Fruit fly (Drosophila melanogaster): ENCODE measurements around the gene CG32641.

The CG32641 gene

DNA sequence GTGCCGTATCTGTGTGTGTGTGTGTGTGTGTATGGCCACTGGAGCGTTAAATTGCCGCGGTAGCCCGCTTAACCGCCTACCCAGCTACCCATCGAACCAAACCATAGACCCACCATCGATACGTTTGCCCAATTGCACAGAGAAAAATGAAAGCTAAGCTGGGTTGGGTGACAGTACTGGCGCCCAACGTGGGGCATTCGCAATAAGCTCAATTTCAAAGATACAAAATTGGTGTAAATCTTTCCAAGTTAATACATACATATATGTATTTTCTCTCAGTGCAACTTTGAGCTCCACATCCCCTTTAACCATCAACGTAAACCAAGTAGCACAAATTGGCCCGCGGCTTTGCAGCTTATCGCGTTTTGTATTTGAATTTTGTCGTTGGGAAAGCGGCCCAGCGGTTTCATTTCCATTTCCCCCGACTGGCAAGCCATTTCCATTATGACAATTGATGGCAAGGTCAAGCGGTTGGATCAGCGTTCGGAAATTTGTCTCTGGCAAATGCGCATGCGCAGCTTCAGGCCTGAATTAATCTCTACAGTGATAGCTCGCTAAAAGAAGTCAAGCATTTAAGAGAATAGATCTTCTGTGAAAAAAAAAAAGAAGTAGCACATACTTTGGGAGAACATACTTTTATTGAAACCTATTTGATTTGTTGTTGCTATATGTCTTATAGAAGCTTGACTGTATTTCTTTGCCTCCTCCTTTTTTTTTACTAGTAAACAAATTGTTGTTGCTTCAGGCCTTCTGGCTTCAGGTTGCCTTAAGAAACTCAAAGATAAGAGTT lies 48.3 kb downstream of the CG32641 start (continued):
- TF ChIP-seq ato (GFP tag; IDR thresholded peaks at IDR 0.05; ENCODE audit: partially characterized antibody) (no peak), CG14014 (GFP tag; IDR thresholded peaks at IDR 0.05) (peak; percentile 74), CG12744 (GFP tag; optimal IDR thresholded peaks at IDR 0.05) (no peak), ERR (GFP tag; optimal IDR thresholded peaks at IDR 0.05) (peak; percentile 2), klu (GFP tag; IDR thresholded peaks at IDR 0.05) (peak; percentile 42; the same call in 1 of the 2 replicates), HmgZ (tag; optimal IDR thresholded peaks at IDR 0.05) (peak; percentile 44), knrl (GFP tag; IDR thresholded peaks at IDR 0.05; ENCODE audit: partially characterized antibody) (no peak), tx (GFP tag; optimal IDR thresholded peaks at IDR 0.05) (peak; percentile 43), Rx (GFP tag; IDR thresholded peaks at IDR 0.05) (peak; percentile 73), Gug (GFP tag; IDR thresholded peaks at IDR 0.05) (peak; percentile 87), BEAF-32 (GFP tag; optimal IDR thresholded peaks at IDR 0.05) (no peak), Dip3 (GFP tag; optimal IDR thresholded peaks at IDR 0.05) (peak; percentile 14), Ptx1 (GFP tag; IDR thresholded peaks at IDR 0.05) (peak; percentile 86), pfk (GFP tag; optimal IDR thresholded peaks at IDR 0.05) (no peak), CG2712 (tag; optimal IDR thresholded peaks at IDR 0.05) (peak; percentile 75), CG11398 (GFP tag; optimal IDR thresholded peaks at IDR 0.05) (peak; percentile 6), Bteb2 (GFP tag; optimal IDR thresholded peaks at IDR 0.05) (no peak), CG9876 (GFP tag; optimal IDR thresholded peaks at IDR 0.05) (no peak), MESR4 (GFP tag; optimal IDR thresholded peaks at IDR 0.05) (no peak), CG14710 (tag; optimal IDR thresholded peaks at IDR 0.05) (peak; percentile 47), CG15696 (tag; optimal IDR thresholded peaks at IDR 0.05) (no peak), Ets65A (GFP tag) (peak; percentile 97), CG16813 (GFP tag; IDR thresholded peaks at IDR 0.05; ENCODE audit: partially characterized antibody) (no peak), hth (optimal IDR thresholded peaks at IDR 0.05) (no peak), Dll (GFP tag; IDR thresholded peaks at IDR 0.05; ENCODE audit: partially characterized antibody) (no peak), CG32532 (GFP tag; IDR thresholded peaks at IDR 0.05) (peak; percentile 73), CG13424 (tag; optimal IDR thresholded peaks at IDR 0.05) (peak; percentile 67), shn (GFP tag; optimal IDR thresholded peaks at IDR 0.05) (peak; percentile 50), wek (GFP tag; optimal IDR thresholded peaks at IDR 0.05) (peak; percentile 42), CG11696 (GFP tag; IDR thresholded peaks at IDR 0.05) (peak; percentile 59), Hr78 (GFP tag; optimal IDR thresholded peaks at IDR 0.05) (peak in 1 of 2 experiments; percentile 54), CG15479 (GFP tag; optimal IDR thresholded peaks at IDR 0.05) (no peak), gce (GFP tag; IDR thresholded peaks at IDR 0.05) (peak; percentile 88; the same call in 2 of the 3 replicates), CG12391 (tag; optimal IDR thresholded peaks at IDR 0.05) (peak; percentile 67), exex (tag; optimal IDR thresholded peaks at IDR 0.05) (no peak), btn (GFP tag; optimal IDR thresholded peaks at IDR 0.05) (peak; percentile 5), sim (GFP tag; IDR thresholded peaks at IDR 0.05) (peak; percentile 52; the same call in 1 of the 2 replicates), jumu (GFP tag; optimal IDR thresholded peaks at IDR 0.05) (peak; percentile 71), CG17829 (tag; optimal IDR thresholded peaks at IDR 0.05) (peak; percentile 69), CG12104 (GFP tag; optimal IDR thresholded peaks at IDR 0.05) (peak; percentile 18), danr (GFP tag; IDR thresholded peaks at IDR 0.05) (peak; percentile 57; the same call in 1 of the 2 replicates), fd64A (GFP tag; optimal IDR thresholded peaks at IDR 0.05) (peak; percentile 45), Sin3A (optimal IDR thresholded peaks at IDR 0.05) (no peak), Usf (GFP tag; optimal IDR thresholded peaks at IDR 0.05) (peak; percentile 14), CG11723 (GFP tag; optimal IDR thresholded peaks at IDR 0.05) (peak; percentile 51), stc (GFP tag; IDR thresholded peaks at IDR 0.05) (peak; percentile 81), CG13296 (GFP tag; optimal IDR thresholded peaks at IDR 0.05) (peak; percentile 4), Eip74EF (GFP tag; optimal IDR thresholded peaks at IDR 0.05) (peak in 1 of 2 experiments; percentile 46), CG13624 (GFP tag; optimal IDR thresholded peaks at IDR 0.05) (peak; percentile 55)

All from whole organism, embryonic.